Worm (Caenorhabditis elegans) whole organism, L4/young adult: Measurements from ENCODE around the gene R10E9.4.

Source experiments
- W03F9.2 ChIP-seq: fragments of 150-350 bp; optimal IDR thresholded peaks from 2 replicates; lab custom pipeline; 2014; ENCODE audit warnings: missing biosample characterization, missing genetic modification characterization
- dao-5 ChIP-seq: sonication (generic microtip); optimal IDR thresholded peaks from 2 replicates; lab custom pipeline; 2016; ENCODE audit warnings: missing genotype, missing genetic modification characterization, moderate library complexity, missing compliant biosample characterization
- him-1 ChIP-seq: sonication (generic microtip); optimal IDR thresholded peaks from 2 replicates; lab custom pipeline; 2016; ENCODE audit warnings: missing genotype, missing genetic modification reagents, missing genetic modification characterization, missing compliant biosample characterization

ce11 chrIII:3954220-3954619, 18.4 kb downstream of the R10E9.4 start:
- no peak for TF ChIP-seq him-1 (tag; lab: Kevin White, UChicago)
- TF ChIP-seq dao-5 (tag; lab: Kevin White, UChicago), result no peak
- no peak for TF ChIP-seq W03F9.2 (tag; lab: Kevin White, UChicago)
